Worm (Caenorhabditis elegans): ENCODE data around the gene mop-25.1.

mop-25.1 gene

ce11 chrX:3969353-3969752, 42.7 kb upstream of the mop-25.1 start (continued):
- TF ChIP-seq F44E2.7 (GFP tag; IDR thresholded peaks at IDR 0.05): peak; percentile 73; the same call in 1 of the 2 replicates
- TF ChIP-seq lir-3 (tag; optimal IDR thresholded peaks at IDR 0.05): no peak
- TF ChIP-seq ama-1 (optimal IDR thresholded peaks at IDR 0.05): no peak
- TF ChIP-seq zfp-2 (tag; optimal IDR thresholded peaks at IDR 0.05): no peak
- TF ChIP-seq nhr-25 (tag; optimal IDR thresholded peaks at IDR 0.05; ENCODE audit: borderline replicate concordance, insufficient read depth): no peak
- no peak for TF ChIP-seq egl-27 (tag; optimal IDR thresholded peaks at IDR 0.05)
- TF ChIP-seq madf-5 (GFP tag; IDR thresholded peaks at IDR 0.05): peak; percentile 66 to 71; a peak in 1 of 4 replicates
- TF ChIP-seq unc-39 (tag; optimal IDR thresholded peaks at IDR 0.05): no peak
- no peak for TF ChIP-seq ceh-62 (tag; optimal IDR thresholded peaks at IDR 0.05)
- TF ChIP-seq ZK337.2 (GFP tag; IDR thresholded peaks at IDR 0.05): no peak
- peak; percentile 41; the same call in 1 of the 2 replicates for TF ChIP-seq vab-7 (GFP tag; IDR thresholded peaks at IDR 0.05)
- TF ChIP-seq nhr-237 (tag; optimal IDR thresholded peaks at IDR 0.05): no peak
- no peak for TF ChIP-seq nhr-10 (tag; optimal IDR thresholded peaks at IDR 0.05)
- TF ChIP-seq hif-1 (tag; optimal IDR thresholded peaks at IDR 0.05): no peak
- TF ChIP-seq zip-2 (tag; optimal IDR thresholded peaks at IDR 0.05): no peak
- no peak for TF ChIP-seq dpl-1 (GFP tag; optimal IDR thresholded peaks at IDR 0.05)
- peak; percentile 33 for TF ChIP-seq sdz-12 (GFP tag; optimal IDR thresholded peaks at IDR 0.05)
- no peak for TF ChIP-seq nhr-111 (GFP tag; optimal IDR thresholded peaks at IDR 0.05)
- TF ChIP-seq dmd-8 (GFP tag; IDR thresholded peaks at IDR 0.05): peak; percentile 94
- TF ChIP-seq ztf-11 (tag; optimal IDR thresholded peaks at IDR 0.05): no peak
- TF ChIP-seq ZK546.5 (tag; optimal IDR thresholded peaks at IDR 0.05): no peak
- no peak for TF ChIP-seq skn-1 (tag; optimal IDR thresholded peaks at IDR 0.05)
- TF ChIP-seq attf-4 (tag; optimal IDR thresholded peaks at IDR 0.05): no peak
- TF ChIP-seq nhr-48 (tag; optimal IDR thresholded peaks at IDR 0.05): no peak
- TF ChIP-seq zfp-3 (GFP tag; conservative IDR thresholded peaks at IDR 0.05): no peak
- TF ChIP-seq hmg-1.1 (GFP tag; IDR thresholded peaks at IDR 0.05): peak; percentile 15
- TF ChIP-seq lin-38 (GFP tag; IDR thresholded peaks at IDR 0.05): peak; percentile 68
- TF ChIP-seq ctbp-1 (GFP tag; IDR thresholded peaks at IDR 0.05): peak; percentile 54; the same call in 1 of the 2 replicates
- no peak for TF ChIP-seq daf-8 (GFP tag; IDR thresholded peaks at IDR 0.05)
- TF ChIP-seq ceh-28 (tag; optimal IDR thresholded peaks at IDR 0.05): no peak
- no peak for TF ChIP-seq R02D3.7 (tag; optimal IDR thresholded peaks at IDR 0.05)
- no peak for TF ChIP-seq nhr-77 (tag; optimal IDR thresholded peaks at IDR 0.05)
- TF ChIP-seq rbr-2 (tag; optimal IDR thresholded peaks at IDR 0.05): no peak
- no peak for TF ChIP-seq snpc-4 (tag; optimal IDR thresholded peaks at IDR 0.05)
- TF ChIP-seq set-16 (GFP tag; IDR thresholded peaks at IDR 0.05): no peak
- TF ChIP-seq fos-1 (tag; optimal IDR thresholded peaks at IDR 0.05): no peak
- TF ChIP-seq egl-43 (GFP tag; IDR thresholded peaks at IDR 0.05): peak; percentile 88
- no peak for TF ChIP-seq ceh-82 (tag; optimal IDR thresholded peaks at IDR 0.05)
- TF ChIP-seq nhr-102 (tag; optimal IDR thresholded peaks at IDR 0.05): no peak
- TF ChIP-seq ceh-32 (tag; optimal IDR thresholded peaks at IDR 0.05; ENCODE audit: poor library complexity): no peak
- 0 out of 2 replicates have a peak, but pooled peaks have one; percentile 33 for TF ChIP-seq saeg-2 (GFP tag; IDR thresholded peaks at IDR 0.05)
- TF ChIP-seq tra-1 (GFP tag; IDR thresholded peaks at IDR 0.05): peak; percentile 68
- TF ChIP-seq mep-1 (tag; optimal IDR thresholded peaks at IDR 0.05): no peak
- TF ChIP-seq dve-1 (tag; optimal IDR thresholded peaks at IDR 0.05; ENCODE audit: insufficient read depth): peak; percentile 54
- peak; percentile 18; the same call in 1 of the 2 replicates for TF ChIP-seq mdt-29 (GFP tag; IDR thresholded peaks at IDR 0.05)
- TF ChIP-seq zip-11 (GFP tag; IDR thresholded peaks at IDR 0.05): 0 out of 2 replicates have a peak, but pooled peaks have one; percentile 14
- no peak for TF ChIP-seq ces-1 (GFP tag; optimal IDR thresholded peaks at IDR 0.05)
- TF ChIP-seq F10B5.3 (tag; optimal IDR thresholded peaks at IDR 0.05): no peak
- peak; percentile 77; the same call in 1 of the 2 replicates for TF ChIP-seq Y105C5A.15 (GFP tag; IDR thresholded peaks at IDR 0.05)
- no peak for TF ChIP-seq mxl-3 (GFP tag; optimal IDR thresholded peaks at IDR 0.05)
- peak; percentile 29 for TF ChIP-seq dmd-6 (GFP tag; IDR thresholded peaks at IDR 0.05)
- TF ChIP-seq hlh-11 (tag; optimal IDR thresholded peaks at IDR 0.05): no peak
- no peak for TF ChIP-seq pqm-1 (tag; optimal IDR thresholded peaks at IDR 0.05)

Data from whole organism, L4 larva.